Fruit fly (Drosophila melanogaster): Measurements from ENCODE around the gene bip1.

bip1 gene

dm6 chr3L:8096106-8096558, 37.6 kb upstream of the bip1 start (continued):
- TF ChIP-seq zfh2 (GFP tag; optimal IDR thresholded peaks at IDR 0.05) = peak; percentile 87
- peak; percentile 97 for TF ChIP-seq CG3281 (GFP tag; optimal IDR thresholded peaks at IDR 0.05)
- peak; percentile 78; the same call in 1 of the 2 replicates for TF ChIP-seq chm (GFP tag; IDR thresholded peaks at IDR 0.05)
- peak; percentile 72 for TF ChIP-seq exex (tag; optimal IDR thresholded peaks at IDR 0.05)
- TF ChIP-seq CG1647 (GFP tag; optimal IDR thresholded peaks at IDR 0.05) = peak; percentile 81
- TF ChIP-seq CG4707 (GFP tag; optimal IDR thresholded peaks at IDR 0.05) = peak; percentile 31
- TF ChIP-seq CG30020 (tag; optimal IDR thresholded peaks at IDR 0.05) = no peak
- no peak for TF ChIP-seq Elba2 (GFP tag; optimal IDR thresholded peaks at IDR 0.05)
- peak; percentile 74 for TF ChIP-seq CG5245 (GFP tag; optimal IDR thresholded peaks at IDR 0.05)
- peak; percentile 89 for TF ChIP-seq tap (tag; optimal IDR thresholded peaks at IDR 0.05)
- TF ChIP-seq sr (GFP tag; IDR thresholded peaks at IDR 0.05) = peak; percentile 59; the same call in 1 of the 3 replicates
- peak; percentile 86 for TF ChIP-seq CG16779 (GFP tag; IDR thresholded peaks at IDR 0.05)
- peak; percentile 72 for TF ChIP-seq tx (GFP tag; optimal IDR thresholded peaks at IDR 0.05)
- TF ChIP-seq br (optimal IDR thresholded peaks at IDR 0.05) = no peak
- TF ChIP-seq esg (GFP tag; conservative IDR thresholded peaks at IDR 0.05) = peak; percentile 94
- TF ChIP-seq CG13624 (GFP tag; optimal IDR thresholded peaks at IDR 0.05) = peak; percentile 94
- TF ChIP-seq sd (tag; optimal IDR thresholded peaks at IDR 0.05) = peak; percentile 94
- TF ChIP-seq CG17328 (GFP tag; IDR thresholded peaks at IDR 0.05) = peak; percentile 84
- TF ChIP-seq Stat92E (GFP tag; optimal IDR thresholded peaks at IDR 0.05) = peak in 1 of 3 experiments; percentile 83
- peak; percentile 68 for TF ChIP-seq sens-2 (GFP tag; IDR thresholded peaks at IDR 0.05)
- peak; percentile 97 for TF ChIP-seq HHEX (GFP tag; optimal IDR thresholded peaks at IDR 0.05)
- TF ChIP-seq oc (tag; optimal IDR thresholded peaks at IDR 0.05) = peak; percentile 91
- TF ChIP-seq bigmax (GFP tag; optimal IDR thresholded peaks at IDR 0.05) = no peak
- TF ChIP-seq z (GFP tag; IDR thresholded peaks at IDR 0.05) = 0 out of 3 replicates have a peak, but pooled peaks have one; percentile 45
- TF ChIP-seq CG2129 (GFP tag; IDR thresholded peaks at IDR 0.05; ENCODE audit: partially characterized antibody) = no peak
- peak; percentile 74 for TF ChIP-seq CG1792 (GFP tag; optimal IDR thresholded peaks at IDR 0.05)
- TF ChIP-seq tin (GFP tag; optimal IDR thresholded peaks at IDR 0.05) = peak; percentile 90
- TF ChIP-seq CG4424 (GFP tag; optimal IDR thresholded peaks at IDR 0.05) = peak; percentile 88
- TF ChIP-seq cg (GFP tag; optimal IDR thresholded peaks at IDR 0.05) = no peak
- peak; percentile 94 for TF ChIP-seq wdn (GFP tag; IDR thresholded peaks at IDR 0.05)
- TF ChIP-seq CG18764 (GFP tag; optimal IDR thresholded peaks at IDR 0.05) = peak; percentile 76
- peak; percentile 79 for TF ChIP-seq Abd-B (GFP tag; optimal IDR thresholded peaks at IDR 0.05)
- TF ChIP-seq C15 (GFP tag; IDR thresholded peaks at IDR 0.05) = peak; percentile 85
- no peak for TF ChIP-seq CG9797 (GFP tag; optimal IDR thresholded peaks at IDR 0.05)
- no peak for TF ChIP-seq Opbp (GFP tag; IDR thresholded peaks at IDR 0.05; ENCODE audit: partially characterized antibody)
- TF ChIP-seq CG7745 (tag; optimal IDR thresholded peaks at IDR 0.05) = no peak
- TF ChIP-seq sim (GFP tag; IDR thresholded peaks at IDR 0.05) = peak; percentile 39; the same call in 1 of the 2 replicates
- TF ChIP-seq MTF-1 (GFP tag; optimal IDR thresholded peaks at IDR 0.05; ENCODE audit: borderline replicate concordance) = peak; percentile 61
- no peak for TF ChIP-seq CG6791 (GFP tag; IDR thresholded peaks at IDR 0.05; ENCODE audit: partially characterized antibody)
- peak; percentile 92 for TF ChIP-seq CG15011 (GFP tag; optimal IDR thresholded peaks at IDR 0.05)
- peak; percentile 24 for TF ChIP-seq fd64A (GFP tag; optimal IDR thresholded peaks at IDR 0.05)
- peak; percentile 61 for TF ChIP-seq CG8290 (GFP tag; optimal IDR thresholded peaks at IDR 0.05)
- peak in 1 of 2 experiments; percentile 74 for TF ChIP-seq CG8290 (tag; optimal IDR thresholded peaks at IDR 0.05)
- TF ChIP-seq CoRest (tag; optimal IDR thresholded peaks at IDR 0.05) = peak; percentile 98
- TF ChIP-seq cad (GFP tag; optimal IDR thresholded peaks at IDR 0.05) = no peak
- TF ChIP-seq slou (GFP tag; optimal IDR thresholded peaks at IDR 0.05) = peak; percentile 89
- peak; percentile 73 for TF ChIP-seq fu2 (GFP tag; optimal IDR thresholded peaks at IDR 0.05)
- no peak for TF ChIP-seq hbn (GFP tag; IDR thresholded peaks at IDR 0.05; ENCODE audit: partially characterized antibody)
- no peak for TF ChIP-seq h (optimal IDR thresholded peaks at IDR 0.05)
- TF ChIP-seq Six4 (GFP tag; optimal IDR thresholded peaks at IDR 0.05) = peak; percentile 85
- TF ChIP-seq Dfd (GFP tag; optimal IDR thresholded peaks at IDR 0.05) = no peak
- TF ChIP-seq TFAM (GFP tag; optimal IDR thresholded peaks at IDR 0.05) = no peak
